Fruit fly (Drosophila melanogaster): ENCODE data around the gene Nhe2.

Gene Nhe2

DNA sequence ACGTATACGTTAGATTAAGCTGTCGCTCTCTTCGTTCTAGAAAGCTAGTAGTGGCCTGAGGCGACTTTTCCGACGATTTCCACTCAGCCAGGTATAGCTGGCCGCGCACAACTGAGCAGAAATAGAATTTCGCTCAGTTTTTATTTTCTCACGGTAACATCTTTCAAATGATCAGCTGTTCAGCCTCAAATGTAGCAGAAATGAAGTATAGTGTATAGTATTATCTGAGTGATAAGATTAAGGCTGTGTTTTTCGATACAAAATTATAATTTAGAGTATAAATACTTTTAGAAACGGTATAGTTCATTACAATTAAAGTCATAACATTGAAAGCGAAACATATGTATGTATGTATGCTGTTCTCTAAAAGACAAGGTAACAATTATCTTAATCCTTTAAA, 18.0 kb upstream of the Nhe2 start, which contains the start of gene CG33509:
CG33509 (minus strand) TSS at position 101 of the 400 bp plus-strand sequence.
- TF ChIP-seq CG9948 (tag; optimal IDR thresholded peaks at IDR 0.05) (no peak), D1 (tag; optimal IDR thresholded peaks at IDR 0.05) (no peak), gl (tag; optimal IDR thresholded peaks at IDR 0.05) (no peak), Snoo (tag; optimal IDR thresholded peaks at IDR 0.05) (no peak), CG4496 (GFP tag; IDR thresholded peaks at IDR 0.05) (no peak)

DNA sequence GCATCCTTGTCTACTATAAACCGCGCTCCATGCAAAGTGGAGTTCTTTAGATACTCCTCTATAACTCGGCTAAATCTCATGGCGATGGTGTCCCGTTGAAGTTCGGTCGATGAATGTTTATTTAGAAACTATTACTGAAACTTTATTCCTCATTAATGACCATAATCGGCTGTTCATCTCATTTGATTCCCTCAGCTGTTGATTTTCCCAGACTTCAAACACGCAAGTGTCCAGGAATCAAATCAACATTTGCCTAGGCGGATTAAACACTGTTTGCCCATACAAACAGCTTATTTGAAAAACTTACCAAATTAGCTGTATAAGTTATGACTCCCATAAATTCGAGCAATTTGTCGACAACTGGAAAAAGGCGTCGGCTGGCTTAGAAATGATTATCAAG, 15.7 kb upstream of the Nhe2 start, which contains the start of gene ppk13:
ppk13 (minus strand) TSS at position 101 of the 400 bp plus-strand sequence.
- TF ChIP-seq CG12605 (GFP tag; IDR thresholded peaks at IDR 0.05) = no peak
- TF ChIP-seq CG34367 (tag; optimal IDR thresholded peaks at IDR 0.05) = no peak
- no peak for TF ChIP-seq CG10348 (GFP tag; IDR thresholded peaks at IDR 0.05)
- TF ChIP-seq CG9948 (tag; optimal IDR thresholded peaks at IDR 0.05) = no peak
- TF ChIP-seq rn (GFP tag; IDR thresholded peaks at IDR 0.05) = no peak
- no peak for TF ChIP-seq D1 (tag; optimal IDR thresholded peaks at IDR 0.05)
- no peak for TF ChIP-seq Pif1A (GFP tag; optimal IDR thresholded peaks at IDR 0.05)
- no peak for TF ChIP-seq CG8301 (tag; optimal IDR thresholded peaks at IDR 0.05)
- no peak for TF ChIP-seq CG15710 (tag; optimal IDR thresholded peaks at IDR 0.05)
- TF ChIP-seq Snoo (tag; optimal IDR thresholded peaks at IDR 0.05) = no peak
- no peak for TF ChIP-seq CG32121 (GFP tag; IDR thresholded peaks at IDR 0.05)
- no peak for TF ChIP-seq fd96Ca (GFP tag; IDR thresholded peaks at IDR 0.05)
- TF ChIP-seq Ets98B (GFP tag; IDR thresholded peaks at IDR 0.05) = no peak
- TF ChIP-seq CG17806 (tag; optimal IDR thresholded peaks at IDR 0.05) = no peak

DNA sequence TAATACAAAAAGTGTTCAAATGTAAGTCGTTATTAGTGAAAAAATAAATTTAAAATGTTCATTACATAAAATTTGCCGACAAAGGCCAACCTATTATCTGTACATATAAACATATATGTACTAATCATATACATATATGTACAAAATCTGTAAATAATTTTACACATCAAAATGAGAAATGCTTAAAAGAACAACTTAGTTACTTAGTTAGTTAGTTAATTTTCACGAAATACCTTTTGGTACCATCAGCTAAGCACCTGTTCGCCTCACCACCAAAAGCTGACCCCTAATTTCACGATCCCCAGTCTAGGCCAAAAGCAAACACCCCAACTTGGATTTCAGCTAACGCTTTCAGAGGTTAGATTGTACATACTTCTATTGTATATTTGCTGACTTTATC, 15.3 kb upstream of the Nhe2 start, which contains the start of gene CG9259:
CG9259 (plus strand) TSS at position 301 of the 400 bp plus-strand sequence.
- TF ChIP-seq CG34367 (tag; optimal IDR thresholded peaks at IDR 0.05) (no peak), gl (tag; optimal IDR thresholded peaks at IDR 0.05) (no peak), Pif1B (GFP tag; optimal IDR thresholded peaks at IDR 0.05) (no peak), fd96Ca (GFP tag; IDR thresholded peaks at IDR 0.05) (no peak), D1 (tag; optimal IDR thresholded peaks at IDR 0.05) (no peak), CG8301 (tag; optimal IDR thresholded peaks at IDR 0.05) (no peak), CG10348 (GFP tag; IDR thresholded peaks at IDR 0.05) (no peak), Snoo (tag; optimal IDR thresholded peaks at IDR 0.05) (no peak), CG13204 (GFP tag; optimal IDR thresholded peaks at IDR 0.05) (no peak), CG4496 (GFP tag; IDR thresholded peaks at IDR 0.05) (no peak), CG17806 (tag; optimal IDR thresholded peaks at IDR 0.05) (no peak), rn (GFP tag; IDR thresholded peaks at IDR 0.05) (no peak)

DNA sequence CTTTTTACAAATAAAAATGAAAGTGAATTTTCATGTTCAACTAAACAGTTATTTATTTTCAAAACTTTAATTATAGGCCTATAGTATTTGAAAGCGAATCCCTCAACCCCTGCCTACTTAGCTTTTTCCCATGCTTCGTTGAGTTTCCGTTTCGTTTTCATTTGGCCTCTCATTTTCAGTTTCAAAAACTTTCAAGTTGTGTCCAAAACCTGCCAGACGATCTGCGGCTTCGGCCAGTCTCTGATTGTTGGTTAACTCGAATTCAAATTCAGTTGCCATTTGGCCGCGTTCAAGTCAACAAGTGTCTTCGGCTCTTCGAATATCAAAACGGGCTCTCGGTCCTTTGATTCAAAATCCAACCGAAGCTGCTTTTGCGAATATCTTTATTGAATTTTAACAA, 13.4 kb upstream of the Nhe2 start, which contains the start of gene CG14397:
CG14397 (plus strand) TSS at position 270 of the 400 bp plus-strand sequence.
- no peak for TF ChIP-seq Pif1B (GFP tag; optimal IDR thresholded peaks at IDR 0.05)
- no peak for TF ChIP-seq CG8301 (tag; optimal IDR thresholded peaks at IDR 0.05)
- TF ChIP-seq CG15710 (tag; optimal IDR thresholded peaks at IDR 0.05) = no peak
- no peak for TF ChIP-seq CG14655 (GFP tag; optimal IDR thresholded peaks at IDR 0.05)
- no peak for TF ChIP-seq CG9948 (tag; optimal IDR thresholded peaks at IDR 0.05)
- TF ChIP-seq Ets98B (GFP tag; IDR thresholded peaks at IDR 0.05) = no peak
- TF ChIP-seq fd96Ca (GFP tag; IDR thresholded peaks at IDR 0.05) = no peak
- no peak for TF ChIP-seq CG8159 (tag; optimal IDR thresholded peaks at IDR 0.05)
- no peak for TF ChIP-seq CG10348 (GFP tag; IDR thresholded peaks at IDR 0.05)
- no peak for TF ChIP-seq Pif1A (GFP tag; optimal IDR thresholded peaks at IDR 0.05)
- no peak for TF ChIP-seq rn (GFP tag; IDR thresholded peaks at IDR 0.05)
- TF ChIP-seq gl (tag; optimal IDR thresholded peaks at IDR 0.05) = no peak

DNA sequence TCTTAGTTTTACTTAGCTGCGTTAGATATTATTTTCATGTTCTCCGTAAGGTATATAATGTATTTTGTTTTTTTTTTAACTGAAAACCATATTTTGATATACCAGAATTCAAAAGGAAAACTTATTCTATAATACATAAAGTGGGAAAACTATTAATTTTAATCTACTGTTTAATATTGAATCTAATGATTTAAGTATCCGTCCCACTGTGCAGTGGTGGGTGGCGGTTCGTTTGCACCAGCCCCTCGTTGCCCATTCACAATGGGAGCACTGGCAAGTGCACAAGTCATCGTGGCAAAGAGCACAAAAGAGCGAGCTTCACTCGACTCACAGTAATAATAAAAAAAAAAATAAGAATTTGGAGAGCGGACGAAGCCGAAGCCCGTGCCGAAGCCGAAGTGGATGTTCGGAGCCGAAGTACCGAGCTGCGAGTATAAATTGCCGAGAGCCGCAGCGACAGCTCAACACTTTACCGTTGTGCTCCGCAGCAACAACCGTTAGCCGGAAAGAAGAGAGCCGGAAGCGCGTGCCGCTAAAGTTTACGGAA, 7.8 kb upstream of the Nhe2 start, which contains the start of gene CG34136:
CG34136 (plus strand) TSS at position 475 of the 547 bp plus-strand sequence.
- TF ChIP-seq gl (tag; optimal IDR thresholded peaks at IDR 0.05) (peak; percentile 78), CG34367 (tag; optimal IDR thresholded peaks at IDR 0.05) (peak; percentile 47), D1 (tag; optimal IDR thresholded peaks at IDR 0.05) (peak; percentile 40), EcR (GFP tag; optimal IDR thresholded peaks at IDR 0.05) (peak; percentile 9), CG10348 (GFP tag; IDR thresholded peaks at IDR 0.05) (no peak), CG17806 (tag; optimal IDR thresholded peaks at IDR 0.05) (peak; percentile 51), CG15710 (tag; optimal IDR thresholded peaks at IDR 0.05) (peak; percentile 29), CG12605 (GFP tag; IDR thresholded peaks at IDR 0.05) (peak; percentile 90), CG8301 (tag; optimal IDR thresholded peaks at IDR 0.05) (peak; percentile 51), CG8159 (tag; optimal IDR thresholded peaks at IDR 0.05) (peak; percentile 51), CG4496 (GFP tag; IDR thresholded peaks at IDR 0.05) (peak; percentile 94), Pif1B (GFP tag; optimal IDR thresholded peaks at IDR 0.05) (peak; percentile 76), fd96Ca (GFP tag; IDR thresholded peaks at IDR 0.05) (peak; percentile 81), Snoo (tag; optimal IDR thresholded peaks at IDR 0.05) (peak; percentile 33), CG32121 (GFP tag; IDR thresholded peaks at IDR 0.05) (peak; percentile 78), CG13204 (GFP tag; optimal IDR thresholded peaks at IDR 0.05) (peak; percentile 66), rn (GFP tag; IDR thresholded peaks at IDR 0.05) (peak; percentile 24; the same call in 1 of the 2 replicates), CG14655 (GFP tag; optimal IDR thresholded peaks at IDR 0.05) (peak; percentile 46), Pif1A (GFP tag; optimal IDR thresholded peaks at IDR 0.05) (peak; percentile 84), CG9948 (tag; optimal IDR thresholded peaks at IDR 0.05) (peak; percentile 27), Ets98B (GFP tag; IDR thresholded peaks at IDR 0.05) (peak; percentile 89)

DNA sequence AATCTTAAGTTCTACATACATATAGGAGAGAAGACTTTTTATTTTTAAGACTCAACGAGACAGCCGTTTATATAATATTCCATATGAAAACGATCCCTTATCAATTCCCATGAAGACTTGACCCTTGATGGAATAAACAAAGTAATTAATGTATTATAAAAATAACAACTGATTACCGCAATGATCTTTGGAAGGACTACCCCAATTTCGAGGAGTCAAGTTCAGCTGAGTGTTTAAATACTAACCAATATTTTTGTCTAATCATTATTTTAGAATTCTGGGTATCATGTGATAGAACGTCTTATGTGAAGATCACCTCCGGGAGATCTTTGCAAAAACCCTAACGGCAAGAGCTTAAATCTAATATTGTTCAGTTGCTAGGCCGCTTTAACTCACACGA, 6.5 kb upstream of the Nhe2 start:
- no peak for TF ChIP-seq Ets98B (GFP tag; IDR thresholded peaks at IDR 0.05)
- TF ChIP-seq CG32121 (GFP tag; IDR thresholded peaks at IDR 0.05) = no peak
- no peak for TF ChIP-seq rn (GFP tag; IDR thresholded peaks at IDR 0.05)
- no peak for TF ChIP-seq fd96Ca (GFP tag; IDR thresholded peaks at IDR 0.05)
- TF ChIP-seq CG10348 (GFP tag; IDR thresholded peaks at IDR 0.05) = no peak
- no peak for TF ChIP-seq CG13204 (GFP tag; optimal IDR thresholded peaks at IDR 0.05)
- TF ChIP-seq D1 (tag; optimal IDR thresholded peaks at IDR 0.05) = no peak
- TF ChIP-seq CG9948 (tag; optimal IDR thresholded peaks at IDR 0.05) = no peak
- TF ChIP-seq CG8159 (tag; optimal IDR thresholded peaks at IDR 0.05) = no peak
- TF ChIP-seq Pif1A (GFP tag; optimal IDR thresholded peaks at IDR 0.05) = no peak
- no peak for TF ChIP-seq Pif1B (GFP tag; optimal IDR thresholded peaks at IDR 0.05)
- no peak for TF ChIP-seq CG14655 (GFP tag; optimal IDR thresholded peaks at IDR 0.05)
